Worm (Caenorhabditis elegans) whole organism, L4/young adult: ENCODE data around the gene pqe-1.

ENCODE experiments used
- W03F9.2 ChIP-seq: fragments of 150-350 bp; optimal IDR thresholded peaks from 2 replicates; lab custom pipeline; 2014; ENCODE audit warnings: missing biosample characterization, missing genetic modification characterization
- dao-5 ChIP-seq: sonication (generic microtip); optimal IDR thresholded peaks from 2 replicates; lab custom pipeline; 2016; ENCODE audit warnings: missing genotype, missing genetic modification characterization, moderate library complexity, missing compliant biosample characterization
- him-1 ChIP-seq: sonication (generic microtip); optimal IDR thresholded peaks from 2 replicates; lab custom pipeline; 2016; ENCODE audit warnings: missing genotype, missing genetic modification reagents, missing genetic modification characterization, missing compliant biosample characterization

ce11 chrIII:5310940-5311339 is at the start of gene pqe-1:
- TF ChIP-seq W03F9.2 (tag; lab: Kevin White, UChicago), result no peak
- TF ChIP-seq him-1 (tag; lab: Kevin White, UChicago), result no peak
- TF ChIP-seq dao-5 (tag; lab: Kevin White, UChicago), result no peak
